Worm (Caenorhabditis elegans): ENCODE measurements around the gene C04F5.9.

ce11 chrV:5098925-5099324 lies 20.1 kb downstream of the C04F5.9 start, which contains the start of gene unc-46:
- TF ChIP-seq ama-1 (optimal IDR thresholded peaks at IDR 0.05) (no peak), B0310.2 (tag; optimal IDR thresholded peaks at IDR 0.05) (no peak), tbx-11 (GFP tag; IDR thresholded peaks at IDR 0.05) (no peak), hmg-4 (GFP tag; optimal IDR thresholded peaks at IDR 0.05) (no peak), hnd-1 (tag; optimal IDR thresholded peaks at IDR 0.05) (no peak), flt-1 (GFP tag; IDR thresholded peaks at IDR 0.05) (no peak), scrt-1 (GFP tag; IDR thresholded peaks at IDR 0.05) (no peak), tbx-37 (GFP tag; conservative IDR thresholded peaks at IDR 0.05) (no peak), tra-4 (tag; optimal IDR thresholded peaks at IDR 0.05) (no peak)
